Fruit fly (Drosophila melanogaster): ENCODE data around the gene CG2698.

Gene CG2698

DNA sequence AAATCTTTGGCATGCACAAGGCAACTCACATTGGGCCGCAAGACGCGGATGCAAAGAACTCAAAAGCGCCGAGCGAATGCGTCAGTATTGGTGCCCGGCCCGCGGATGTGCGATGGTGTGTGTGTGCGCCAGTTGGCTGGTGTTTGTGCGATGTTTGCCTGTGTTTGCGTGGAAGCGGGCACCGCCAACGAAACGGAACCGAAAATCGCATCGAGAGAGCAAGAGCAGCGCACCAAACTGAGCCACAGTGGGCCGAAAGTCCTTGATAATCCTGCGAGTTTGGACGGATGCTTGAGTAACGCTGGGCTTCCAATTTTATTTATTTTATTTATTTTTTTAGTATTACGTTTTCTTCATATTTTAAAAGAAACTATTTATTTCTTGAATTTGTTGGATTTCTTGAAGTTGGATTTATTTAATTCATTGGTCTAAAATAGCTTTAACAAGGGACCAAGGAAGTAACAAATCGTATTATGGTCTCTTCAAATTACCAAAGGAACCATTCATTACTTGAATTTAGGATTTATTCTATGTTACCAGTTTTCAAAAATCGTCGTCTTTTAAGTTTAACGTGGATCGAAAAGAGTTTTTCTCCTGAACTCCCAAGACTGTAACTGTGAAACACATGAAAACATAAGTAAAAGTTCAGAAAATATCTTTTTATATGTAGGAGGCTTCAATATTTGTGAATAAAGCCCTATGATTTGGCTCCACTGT is 38.4 kb upstream of the CG2698 start (continued):
- TF ChIP-seq CHES-1-like (GFP tag; optimal IDR thresholded peaks at IDR 0.05) (no peak), CG11085 (GFP tag; IDR thresholded peaks at IDR 0.05) (no peak), Stat92E (GFP tag; optimal IDR thresholded peaks at IDR 0.05) (no peak), aop (GFP tag; IDR thresholded peaks at IDR 0.05) (peak; percentile 74), Lim3 (GFP tag; IDR thresholded peaks at IDR 0.05) (no peak), CG13894 (tag; optimal IDR thresholded peaks at IDR 0.05) (no peak), B-H1 (GFP tag; IDR thresholded peaks at IDR 0.05) (no peak; the same call in 2 of the 3 replicates), sisA (GFP tag; IDR thresholded peaks at IDR 0.05) (0 out of 2 replicates have a peak, but pooled peaks have one; percentile 39), CG12236 (GFP tag; optimal IDR thresholded peaks at IDR 0.05) (no peak), unc-4 (GFP tag; IDR thresholded peaks at IDR 0.05; ENCODE audit: partially characterized antibody) (no peak), Doc3 (GFP tag; IDR thresholded peaks at IDR 0.05; ENCODE audit: partially characterized antibody) (no peak), yki (optimal IDR thresholded peaks at IDR 0.05) (no peak), CG6854 (GFP tag; optimal IDR thresholded peaks at IDR 0.05) (no peak), CG7372 (GFP tag; IDR thresholded peaks at IDR 0.05) (no peak), onecut (GFP tag; IDR thresholded peaks at IDR 0.05) (peak; percentile 1; the same call in 1 of the 2 replicates), CG16863 (GFP tag; optimal IDR thresholded peaks at IDR 0.05) (no peak), Aef1 (GFP tag; IDR thresholded peaks at IDR 0.05) (no peak), CG9932 (GFP tag; IDR thresholded peaks at IDR 0.05) (no peak), dan (GFP tag; IDR thresholded peaks at IDR 0.05) (no peak), da (GFP tag; optimal IDR thresholded peaks at IDR 0.05) (no peak), grau (tag; optimal IDR thresholded peaks at IDR 0.05) (no peak), Hey (tag; optimal IDR thresholded peaks at IDR 0.05) (no peak), CG5245 (GFP tag; optimal IDR thresholded peaks at IDR 0.05) (no peak), Scr (GFP tag; IDR thresholded peaks at IDR 0.05; ENCODE audit: partially characterized antibody) (no peak), CG6689 (GFP tag; IDR thresholded peaks at IDR 0.05) (peak; percentile 40), CG8765 (GFP tag; IDR thresholded peaks at IDR 0.05) (peak; percentile 59; the same call in 1 of the 2 replicates), stc (GFP tag; IDR thresholded peaks at IDR 0.05) (no peak), CG6254 (GFP tag; optimal IDR thresholded peaks at IDR 0.05) (peak; percentile 44), CG6654 (GFP tag; optimal IDR thresholded peaks at IDR 0.05) (peak; percentile 55), CG5953 (GFP tag; IDR thresholded peaks at IDR 0.05) (peak; percentile 46; the same call in 1 of the 2 replicates), peb (GFP tag; IDR thresholded peaks at IDR 0.05) (peak; percentile 16; the same call in 1 of the 2 replicates), CG6791 (GFP tag; IDR thresholded peaks at IDR 0.05; ENCODE audit: partially characterized antibody) (no peak), HmgZ (tag; optimal IDR thresholded peaks at IDR 0.05) (no peak), CG14860 (GFP tag; IDR thresholded peaks at IDR 0.05; ENCODE audit: partially characterized antibody) (0 out of 3 replicates have a peak, but pooled peaks have one; percentile 34), pb (GFP tag; optimal IDR thresholded peaks at IDR 0.05) (no peak), cato (GFP tag; optimal IDR thresholded peaks at IDR 0.05; ENCODE audit: borderline replicate concordance) (peak; percentile 42), Ets97D (GFP tag; optimal IDR thresholded peaks at IDR 0.05) (no peak), lola (GFP tag; optimal IDR thresholded peaks at IDR 0.05) (peak in 1 of 3 experiments; percentile 87), kni (GFP tag; optimal IDR thresholded peaks at IDR 0.05) (no peak), run (tag; optimal IDR thresholded peaks at IDR 0.05) (no peak), gcm2 (GFP tag; optimal IDR thresholded peaks at IDR 0.05) (no peak), tna (GFP tag; IDR thresholded peaks at IDR 0.05; ENCODE audit: partially characterized antibody) (no peak), CG15514 (GFP tag; optimal IDR thresholded peaks at IDR 0.05) (no peak), Pdp1 (GFP tag; optimal IDR thresholded peaks at IDR 0.05) (no peak), h (optimal IDR thresholded peaks at IDR 0.05) (no peak), CG12219 (GFP tag; optimal IDR thresholded peaks at IDR 0.05) (no peak), CG9876 (GFP tag; optimal IDR thresholded peaks at IDR 0.05) (no peak), Blimp-1 (GFP tag; optimal IDR thresholded peaks at IDR 0.05) (peak; percentile 32), gfzf (GFP tag; optimal IDR thresholded peaks at IDR 0.05) (no peak)

All from whole organism, embryonic.